Fruit fly (Drosophila melanogaster): ENCODE data around the gene Hsc70-3.

Hsc70-3 gene

DNA sequence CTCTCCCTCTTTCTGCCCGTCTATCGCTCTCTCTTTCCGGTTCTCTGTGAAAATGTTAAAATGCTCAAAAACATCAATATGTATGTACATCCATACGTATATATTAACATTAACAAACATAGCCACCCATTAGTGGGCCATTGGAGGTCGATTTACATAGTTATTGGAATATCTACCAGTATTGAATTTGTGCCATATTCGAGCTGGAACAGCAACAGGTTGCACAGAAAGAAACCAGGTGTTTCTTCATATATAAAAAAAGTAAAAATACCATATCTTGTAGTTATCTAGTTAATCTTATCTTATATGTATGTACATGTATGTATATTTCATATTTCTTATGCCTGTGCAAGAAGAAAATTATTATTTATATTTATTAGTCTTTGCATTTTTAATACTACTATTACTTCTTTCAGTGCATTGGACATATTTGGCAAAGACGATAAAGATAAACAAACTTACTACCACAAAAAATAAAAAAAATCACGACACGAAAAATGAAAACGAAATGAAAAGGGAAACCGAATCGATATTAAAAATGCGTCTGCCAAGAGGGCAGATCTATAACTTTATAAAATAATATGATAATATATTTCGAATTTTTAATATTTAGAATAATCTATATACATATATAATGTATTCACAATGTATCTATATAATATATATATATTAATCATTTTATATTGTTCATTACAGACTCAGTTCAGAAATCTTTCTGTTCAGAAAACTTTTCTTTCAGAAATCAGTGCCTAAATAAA lies 41.8 kb upstream of the Hsc70-3 start (continued):
- TF ChIP-seq lmd (GFP tag; IDR thresholded peaks at IDR 0.05) (peak; percentile 42; the same call in 1 of the 2 replicates), salm (tag; optimal IDR thresholded peaks at IDR 0.05) (peak; percentile 8), ab (GFP tag; optimal IDR thresholded peaks at IDR 0.05) (no peak), CG33213 (GFP tag; optimal IDR thresholded peaks at IDR 0.05) (no peak), oc (tag; optimal IDR thresholded peaks at IDR 0.05) (peak; percentile 41), CG11456 (GFP tag; IDR thresholded peaks at IDR 0.05) (no peak), CG4328 (GFP tag; optimal IDR thresholded peaks at IDR 0.05) (no peak), bcd (GFP tag; optimal IDR thresholded peaks at IDR 0.05) (peak; percentile 8), her (GFP tag; optimal IDR thresholded peaks at IDR 0.05) (no peak), al (GFP tag; IDR thresholded peaks at IDR 0.05) (0 out of 2 replicates have a peak, but pooled peaks have one; percentile 32), gfzf (GFP tag; optimal IDR thresholded peaks at IDR 0.05) (no peak), CG9609 (GFP tag; optimal IDR thresholded peaks at IDR 0.05) (no peak), CG10209 (GFP tag; optimal IDR thresholded peaks at IDR 0.05) (peak; percentile 41), CG7839 (tag; optimal IDR thresholded peaks at IDR 0.05) (peak; percentile 55), stwl (tag; optimal IDR thresholded peaks at IDR 0.05) (no peak), CrebB (tag; optimal IDR thresholded peaks at IDR 0.05) (no peak), CG14860 (GFP tag; IDR thresholded peaks at IDR 0.05; ENCODE audit: partially characterized antibody) (no peak), CG12769 (tag; optimal IDR thresholded peaks at IDR 0.05) (peak; percentile 40), Hr51 (GFP tag; optimal IDR thresholded peaks at IDR 0.05) (peak in 1 of 2 experiments; percentile 78), ase (GFP tag; IDR thresholded peaks at IDR 0.05) (no peak), MBD-R2 (GFP tag; IDR thresholded peaks at IDR 0.05) (no peak), CG1529 (GFP tag; optimal IDR thresholded peaks at IDR 0.05) (peak; percentile 0), klu (GFP tag; IDR thresholded peaks at IDR 0.05) (no peak), hbn (GFP tag; IDR thresholded peaks at IDR 0.05; ENCODE audit: partially characterized antibody) (no peak), wdn (GFP tag; IDR thresholded peaks at IDR 0.05) (no peak), caup (GFP tag; optimal IDR thresholded peaks at IDR 0.05; ENCODE audit: severe bottlenecking) (peak; percentile 34), CG13287 (GFP tag; IDR thresholded peaks at IDR 0.05; ENCODE audit: partially characterized antibody) (no peak), CG2889 (GFP tag; IDR thresholded peaks at IDR 0.05) (no peak), tll (GFP tag; optimal IDR thresholded peaks at IDR 0.05) (no peak), Ets65A (GFP tag) (no peak), CG13894 (tag; optimal IDR thresholded peaks at IDR 0.05) (no peak), tio (GFP tag; optimal IDR thresholded peaks at IDR 0.05) (no peak), zen (tag; optimal IDR thresholded peaks at IDR 0.05) (no peak), cato (GFP tag; optimal IDR thresholded peaks at IDR 0.05; ENCODE audit: borderline replicate concordance) (no peak), Atf3 (GFP tag; optimal IDR thresholded peaks at IDR 0.05) (no peak), Scr (GFP tag; IDR thresholded peaks at IDR 0.05; ENCODE audit: partially characterized antibody) (no peak), crp (GFP tag; optimal IDR thresholded peaks at IDR 0.05) (no peak), fru (optimal IDR thresholded peaks at IDR 0.05) (no peak), lilli (GFP tag; optimal IDR thresholded peaks at IDR 0.05) (no peak), lbe (GFP tag; optimal IDR thresholded peaks at IDR 0.05) (no peak), CG8281 (tag; optimal IDR thresholded peaks at IDR 0.05) (no peak), crol (GFP tag; IDR thresholded peaks at IDR 0.05) (no peak), Neu2 (GFP tag; optimal IDR thresholded peaks at IDR 0.05; ENCODE audit: borderline replicate concordance) (no peak), pum (GFP tag; optimal IDR thresholded peaks at IDR 0.05) (no peak), HLH4C (GFP tag; IDR thresholded peaks at IDR 0.05; ENCODE audit: partially characterized antibody) (no peak), MTF-1 (GFP tag; optimal IDR thresholded peaks at IDR 0.05; ENCODE audit: borderline replicate concordance) (no peak), chm (GFP tag; IDR thresholded peaks at IDR 0.05) (no peak), CG6765 (GFP tag; optimal IDR thresholded peaks at IDR 0.05) (no peak), Dip2 (GFP tag; IDR thresholded peaks at IDR 0.05) (no peak)
